Fruit fly (Drosophila melanogaster) whole organism, embryonic: Measurements from ENCODE around the gene CG5592.

Source experiments
- ATbp ChIP-seq: fragments of 200-800 bp; sonication (Bioruptor generic); optimal IDR thresholded peaks from 2 replicates; lab custom pipeline; 2017; ENCODE audit warnings: missing biosample characterization, mild to moderate bottlenecking, missing genetic modification characterization, missing genetic modification reagents
- Atf6 ChIP-seq: fragments of 200-800 bp; sonication (Bioruptor generic); IDR thresholded peaks from 2 replicates; pipeline ENCODE4 v1.3.6; 2022; ENCODE audit warnings: missing biosample characterization, missing genetic modification characterization
- BEAF-32 ChIP-seq: fragments of 200-800 bp; sonication (Bioruptor generic); optimal IDR thresholded peaks from 3 replicates; lab custom pipeline; 2017; ENCODE audit warnings: missing biosample characterization, missing genetic modification characterization, mild to moderate bottlenecking, moderate library complexity, missing genetic modification reagents
- Blimp-1 ChIP-seq: fragments of 200-800 bp; sonication (Bioruptor generic); optimal IDR thresholded peaks from 3 replicates; lab custom pipeline; 2018; ENCODE audit warnings: missing biosample characterization, missing genetic modification characterization, mild to moderate bottlenecking, moderate library complexity, missing genetic modification reagents
- CG11247 ChIP-seq: fragments of 200-800 bp; sonication (Bioruptor generic); IDR thresholded peaks from 2 replicates; pipeline ENCODE4 v1.3.6; 2022; ENCODE audit warnings: missing biosample characterization, missing genetic modification characterization
- CG11398 ChIP-seq: fragments of 200-800 bp; sonication (Bioruptor generic); optimal IDR thresholded peaks from 2 replicates; lab custom pipeline; 2016; ENCODE audit warnings: missing biosample characterization, missing genetic modification characterization
- CG11504 ChIP-seq: fragments of 200-800 bp; sonication (Bioruptor generic); optimal IDR thresholded peaks from 3 replicates; lab custom pipeline; 2019; ENCODE audit warnings: missing biosample characterization, mild to moderate bottlenecking, missing genetic modification characterization, moderate library complexity
- CG13287 ChIP-seq: fragments of 200-800 bp; sonication (Bioruptor generic); IDR thresholded peaks from 2 replicates; pipeline ENCODE4 v1.3.6; 2022; ENCODE audit warnings: missing biosample characterization, missing genetic modification characterization; ENCODE audit not compliant: partially characterized antibody
- CG1603 ChIP-seq: fragments of 200-800 bp; sonication (Bioruptor generic); optimal IDR thresholded peaks from 2 replicates; lab custom pipeline; 2019; ENCODE audit warnings: missing biosample characterization, mild to moderate bottlenecking, missing genetic modification characterization, moderate library complexity
- CG17385 ChIP-seq: fragments of 200-800 bp; sonication (Bioruptor generic); optimal IDR thresholded peaks from 3 replicates; lab custom pipeline; 2018; ENCODE audit warnings: missing biosample characterization, mild to moderate bottlenecking, missing genetic modification characterization
- CG17829 ChIP-seq: fragments of 200-800 bp; optimal IDR thresholded peaks from 2 replicates; lab custom pipeline; 2019; ENCODE audit warnings: missing biosample characterization, mild to moderate bottlenecking, missing genetic modification characterization, moderate library complexity
- CG18262 ChIP-seq: fragments of 200-800 bp; optimal IDR thresholded peaks from 3 replicates; lab custom pipeline; 2019; ENCODE audit warnings: missing biosample characterization, mild to moderate bottlenecking, missing genetic modification characterization, moderate library complexity
- CG1832 ChIP-seq: fragments of 200-800 bp; sonication (Bioruptor generic); optimal IDR thresholded peaks from 2 replicates; lab custom pipeline; 2017; ENCODE audit warnings: missing biosample characterization, mild to moderate bottlenecking, missing genetic modification characterization, inconsistent platforms
- CG2116 ChIP-seq: fragments of 200-800 bp; sonication (Bioruptor generic); optimal IDR thresholded peaks from 3 replicates; lab custom pipeline; 2018; ENCODE audit warnings: missing biosample characterization, mild to moderate bottlenecking, missing genetic modification characterization
- CG30431 ChIP-seq: fragments of 200-800 bp; sonication (Bioruptor generic); optimal IDR thresholded peaks from 2 replicates; lab custom pipeline; 2017; ENCODE audit warnings: missing biosample characterization, missing genetic modification characterization
- CG42726 ChIP-seq: fragments of 200-800 bp; sonication (Bioruptor generic); IDR thresholded peaks from 2 replicates; pipeline ENCODE4 v1.3.6; 2022; ENCODE audit warnings: missing biosample characterization, missing genetic modification characterization; ENCODE audit not compliant: partially characterized antibody
- CG6175 ChIP-seq: fragments of 200-800 bp; sonication (Bioruptor generic); IDR thresholded peaks from 3 replicates; pipeline ENCODE4 v1.3.6; 2022; ENCODE audit warnings: missing biosample characterization, missing genetic modification characterization
- CG6813 ChIP-seq: fragments of 200-800 bp; sonication (Bioruptor generic); optimal IDR thresholded peaks from 2 replicates; lab custom pipeline; 2017; ENCODE audit warnings: missing biosample characterization, missing genetic modification characterization, mild to moderate bottlenecking, moderate library complexity, missing genetic modification reagents
- CG9876 ChIP-seq: fragments of 200-800 bp; sonication (Bioruptor generic); optimal IDR thresholded peaks from 2 replicates; lab custom pipeline; 2016; ENCODE audit warnings: missing biosample characterization, missing genetic modification characterization
- CoRest ChIP-seq: fragments of 200-800 bp; sonication (Bioruptor generic); optimal IDR thresholded peaks from 3 replicates; lab custom pipeline; 2018; ENCODE audit warnings: missing biosample characterization, mild to moderate bottlenecking, missing genetic modification characterization, moderate library complexity
- E2f1 ChIP-seq: fragments of 200-800 bp; sonication (Bioruptor generic); IDR thresholded peaks from 2 replicates; pipeline ENCODE4 v1.3.6; 2022; ENCODE audit warnings: missing biosample characterization, missing genetic modification characterization
- E2f2 ChIP-seq: fragments of 200-800 bp; sonication (Bioruptor generic); IDR thresholded peaks from 2 replicates; pipeline ENCODE4 v1.3.6; 2022; ENCODE audit warnings: missing biosample characterization, missing genetic modification characterization
- Ets65A ChIP-seq: fragments of 200-800 bp; sonication (Bioruptor generic); peaks from one replicate; lab custom pipeline; 2016; ENCODE audit warnings: missing biosample characterization, missing genetic modification characterization
- HLH3B ChIP-seq: fragments of 200-800 bp; sonication (Bioruptor generic); IDR thresholded peaks from 2 replicates; pipeline ENCODE4 v1.3.6; 2022; ENCODE audit warnings: missing biosample characterization, missing genetic modification characterization
- Hmr ChIP-seq: fragments of 200-800 bp; sonication (Bioruptor generic); optimal IDR thresholded peaks from 3 replicates; lab custom pipeline; 2017; ENCODE audit warnings: mild to moderate bottlenecking, missing biosample characterization, missing genetic modification reagents, missing genetic modification characterization
- Hsf ChIP-seq: fragments of 200-800 bp; sonication (Bioruptor generic); optimal IDR thresholded peaks from 3 replicates; lab custom pipeline; 2016; ENCODE audit warnings: missing biosample characterization, missing genetic modification characterization
- Jarid2 ChIP-seq: fragments of 200-800 bp; sonication (Bioruptor generic); optimal IDR thresholded peaks from 3 replicates; lab custom pipeline; 2017; ENCODE audit warnings: mild to moderate bottlenecking, missing biosample characterization, missing genetic modification reagents, missing genetic modification characterization
- MESR4 ChIP-seq: fragments of 200-800 bp; sonication (Bioruptor generic); optimal IDR thresholded peaks from 2 replicates; lab custom pipeline; 2018; ENCODE audit warnings: missing biosample characterization, mild to moderate bottlenecking, missing genetic modification characterization, moderate library complexity
- Sin3A ChIP-seq: fragments of >200 bp; optimal IDR thresholded peaks from 2 replicates; lab custom pipeline; 2018
- Usf ChIP-seq: fragments of 200-800 bp; sonication (Bioruptor generic); optimal IDR thresholded peaks from 2 replicates; lab custom pipeline; 2017; ENCODE audit warnings: missing genotype, missing biosample characterization, missing genetic modification characterization
- YL-1 ChIP-seq: fragments of 200-800 bp; sonication (Bioruptor generic); optimal IDR thresholded peaks from 3 replicates; lab custom pipeline; 2017; ENCODE audit warnings: missing biosample characterization, mild to moderate bottlenecking, missing genetic modification characterization
- bcd ChIP-seq: fragments of 200-800 bp; sonication (Bioruptor generic); optimal IDR thresholded peaks from 2 replicates; lab custom pipeline; 2017; ENCODE audit warnings: missing biosample characterization, mild to moderate bottlenecking, missing genetic modification characterization
- br ChIP-seq: fragments of >200 bp; optimal IDR thresholded peaks from 2 replicates; lab custom pipeline; 2017
- cad ChIP-seq: fragments of >200 bp; optimal IDR thresholded peaks from 2 replicates; lab custom pipeline; 2017; ENCODE audit warnings: missing biosample characterization, missing genetic modification characterization
- dimm ChIP-seq: fragments of 200-800 bp; sonication (Bioruptor generic); IDR thresholded peaks from 2 replicates; pipeline ENCODE4 v1.3.6; 2022; ENCODE audit warnings: missing biosample characterization, missing genetic modification characterization
- dmrt99B ChIP-seq: fragments of 200-800 bp; sonication (Bioruptor generic); optimal IDR thresholded peaks from 2 replicates; lab custom pipeline; 2018; ENCODE audit warnings: missing biosample characterization, mild to moderate bottlenecking, missing genetic modification characterization, moderate library complexity
- ind ChIP-seq: fragments of 200-800 bp; sonication (Bioruptor generic); optimal IDR thresholded peaks from 3 replicates; lab custom pipeline; 2016; ENCODE audit warnings: missing biosample characterization, missing genetic modification characterization
- inv ChIP-seq: fragments of 200-800 bp; sonication (Bioruptor generic); IDR thresholded peaks from 2 replicates; pipeline ENCODE4 v1.3.6; 2022; ENCODE audit warnings: missing biosample characterization, missing genetic modification characterization; ENCODE audit not compliant: partially characterized antibody
- pb ChIP-seq: fragments of 200-800 bp; sonication (Bioruptor generic); optimal IDR thresholded peaks from 3 replicates; lab custom pipeline; 2016; ENCODE audit warnings: missing biosample characterization, missing genetic modification characterization
- phol ChIP-seq: fragments of 200-800 bp; sonication (Bioruptor generic); optimal IDR thresholded peaks from 3 replicates; lab custom pipeline; 2018; ENCODE audit warnings: missing biosample characterization, mild to moderate bottlenecking, missing genetic modification characterization, moderate library complexity
- pnt ChIP-seq: fragments of 200-800 bp; sonication (Bioruptor generic); optimal IDR thresholded peaks from 3 replicates; lab custom pipeline; 2016; ENCODE audit warnings: missing biosample characterization, missing genetic modification characterization
- pzg ChIP-seq: fragments of 200-800 bp; sonication (Bioruptor generic); optimal IDR thresholded peaks from 3 replicates; lab custom pipeline; 2018; ENCODE audit warnings: missing biosample characterization, mild to moderate bottlenecking, missing genetic modification characterization, moderate library complexity
- run ChIP-seq: fragments of 200-800 bp; sonication (Bioruptor generic); optimal IDR thresholded peaks from 3 replicates; lab custom pipeline; 2018; ENCODE audit warnings: missing biosample characterization, mild to moderate bottlenecking, missing genetic modification characterization
- sd ChIP-seq: fragments of 200-800 bp; sonication (Bioruptor generic); optimal IDR thresholded peaks from 3 replicates; lab custom pipeline; 2018; ENCODE audit warnings: missing biosample characterization, mild to moderate bottlenecking, missing genetic modification characterization, moderate library complexity
- so ChIP-seq: fragments of 200-800 bp; sonication (Bioruptor generic); IDR thresholded peaks from 3 replicates; pipeline ENCODE4 v1.3.6; 2022; ENCODE audit warnings: missing biosample characterization, missing genetic modification characterization
- stwl ChIP-seq: fragments of 200-800 bp; sonication (Bioruptor generic); optimal IDR thresholded peaks from 3 replicates; lab custom pipeline; 2018; ENCODE audit warnings: missing biosample characterization, mild to moderate bottlenecking, missing genetic modification characterization, moderate library complexity
- tgo ChIP-seq: fragments of 200-800 bp; sonication (Bioruptor generic); IDR thresholded peaks from 3 replicates; pipeline ENCODE4 v1.3.6; 2022; ENCODE audit warnings: missing biosample characterization, missing genetic modification characterization
- unpg ChIP-seq: fragments of 200-800 bp; sonication (Bioruptor generic); optimal IDR thresholded peaks from 3 replicates; lab custom pipeline; 2018; ENCODE audit warnings: missing biosample characterization, mild to moderate bottlenecking, missing genetic modification characterization, moderate library complexity

CG5592 gene

dm6 chr3L:5926015-5926988 is 28.9 kb downstream of the CG5592 start (continued):
- no peak for TF ChIP-seq Usf (GFP tag; lab: Kevin White, UChicago)
- no peak for TF ChIP-seq CG42726 (GFP tag; lab: Robert Waterston, UW)
- TF ChIP-seq CoRest (tag; lab: Kevin White, UChicago), result peak; percentile 67
- TF ChIP-seq sd (tag; lab: Kevin White, UChicago), result no peak
- TF ChIP-seq CG6175 (GFP tag; lab: Robert Waterston, UW), result no peak
- TF ChIP-seq CG11247 (GFP tag; lab: Robert Waterston, UW), result no peak
- TF ChIP-seq CG30431 (GFP tag; lab: Kevin White, UChicago), result no peak
- TF ChIP-seq Jarid2 (GFP tag; lab: Kevin White, UChicago), result no peak
- no peak for TF ChIP-seq inv (GFP tag; lab: Robert Waterston, UW)
- TF ChIP-seq Hsf (GFP tag; lab: Kevin White, UChicago), result peak; percentile 27
- TF ChIP-seq CG17385 (GFP tag; lab: Kevin White, UChicago), result peak; percentile 42
- peak; percentile 63 for TF ChIP-seq CG18262
- 0 out of 2 replicates have a peak, but pooled peaks have one; percentile 21 for TF ChIP-seq HLH3B (GFP tag; lab: Robert Waterston, UW)
- TF ChIP-seq E2f1 (GFP tag; lab: Robert Waterston, UW), result no peak
- no peak for TF ChIP-seq CG9876 (GFP tag; lab: Kevin White, UChicago)
- TF ChIP-seq pb (GFP tag; lab: Kevin White, UChicago), result no peak
- TF ChIP-seq Ets65A, result no peak
- no peak for TF ChIP-seq br (lab: Kevin White, UChicago)
- peak; percentile 98 for TF ChIP-seq Blimp-1 (GFP tag; lab: Kevin White, UChicago)
- TF ChIP-seq CG6813, result no peak
- peak; percentile 32; the same call in 2 of the 3 replicates for TF ChIP-seq tgo (GFP tag; lab: Robert Waterston, UW)
- peak; percentile 50 for TF ChIP-seq ATbp (GFP tag; lab: Kevin White, UChicago)
- TF ChIP-seq cad (GFP tag; lab: Kevin White, UChicago), result no peak
- TF ChIP-seq so (GFP tag; lab: Robert Waterston, UW), result 0 out of 3 replicates have a peak, but pooled peaks have one; percentile 10
- TF ChIP-seq, all 482 proteins: peak for 196

- TF ChIP-seq run (tag; lab: Kevin White, UChicago) (no peak), YL-1 (GFP tag; lab: Kevin White, UChicago) (peak; percentile 34), E2f2 (GFP tag; lab: Robert Waterston, UW) (peak; percentile 57), pzg (GFP tag; lab: Kevin White, UChicago) (peak; percentile 34), stwl (tag; lab: Kevin White, UChicago) (peak; percentile 90), CG17829 (peak; percentile 8), ind (no peak), dimm (GFP tag; lab: Robert Waterston, UW) (no peak), CG11398 (GFP tag; lab: Kevin White, UChicago) (no peak), CG13287 (GFP tag; lab: Robert Waterston, UW) (peak; percentile 13; the same call in 1 of the 2 replicates), CG2116 (peak; percentile 51), Sin3A (lab: Kevin White, UChicago) (peak; percentile 6), Hmr (GFP tag; lab: Kevin White, UChicago) (no peak), MESR4 (GFP tag; lab: Kevin White, UChicago) (peak; percentile 17), dmrt99B (tag; lab: Kevin White, UChicago) (no peak), CG6175 (GFP tag; lab: Robert Waterston, UW) (no peak), CG1603 (tag; lab: Kevin White, UChicago) (peak; percentile 24), phol (tag; lab: Kevin White, UChicago) (peak; percentile 24), BEAF-32 (GFP tag; lab: Kevin White, UChicago) (peak; percentile 19), Atf6 (peak; percentile 15; the same call in 1 of the 2 replicates), CG11504 (tag; lab: Kevin White, UChicago) (peak; percentile 5), bcd (GFP tag; lab: Kevin White, UChicago) (no peak), CG1832 (GFP tag; lab: Kevin White, UChicago) (no peak), unpg (GFP tag; lab: Kevin White, UChicago) (no peak), pnt (GFP tag; lab: Kevin White, UChicago) (no peak)
These were observed 30.1 kb downstream of the CG5592 start for dm6 chr3L:5927536-5927935.
